Fruit fly (Drosophila melanogaster): Measurements from ENCODE around the gene CG43220.

The CG43220 gene

dm6 chr2L:17514090-17514715, 27.8 kb downstream of the CG43220 start (continued):
- TF ChIP-seq crol (GFP tag; IDR thresholded peaks at IDR 0.05) (0 out of 2 replicates have a peak, but pooled peaks have one; percentile 33), CG32767 (GFP tag; IDR thresholded peaks at IDR 0.05) (peak; percentile 85), CG18599 (GFP tag; optimal IDR thresholded peaks at IDR 0.05) (peak; percentile 96), CG7271 (tag; optimal IDR thresholded peaks at IDR 0.05) (peak; percentile 52), br (optimal IDR thresholded peaks at IDR 0.05) (no peak), dm (GFP tag; optimal IDR thresholded peaks at IDR 0.05) (peak; percentile 54), ham (GFP tag; IDR thresholded peaks at IDR 0.05) (no peak), HmgD (GFP tag; optimal IDR thresholded peaks at IDR 0.05) (no peak), CG6689 (GFP tag; IDR thresholded peaks at IDR 0.05) (peak; percentile 90), shn (GFP tag; optimal IDR thresholded peaks at IDR 0.05) (peak; percentile 43), yki (optimal IDR thresholded peaks at IDR 0.05) (no peak), Lhr (GFP tag; optimal IDR thresholded peaks at IDR 0.05) (peak; percentile 69), CG2889 (GFP tag; IDR thresholded peaks at IDR 0.05) (peak; percentile 63; the same call in 1 of the 3 replicates), wek (GFP tag; optimal IDR thresholded peaks at IDR 0.05) (peak; percentile 23), CG34224 (GFP tag; IDR thresholded peaks at IDR 0.05; ENCODE audit: partially characterized antibody) (no peak), CG14710 (tag; optimal IDR thresholded peaks at IDR 0.05) (peak; percentile 94), CG10147 (GFP tag; optimal IDR thresholded peaks at IDR 0.05) (peak; percentile 81), CG6683 (GFP tag; optimal IDR thresholded peaks at IDR 0.05) (peak; percentile 85), sima (GFP tag; optimal IDR thresholded peaks at IDR 0.05) (peak; percentile 35), caup (GFP tag; optimal IDR thresholded peaks at IDR 0.05; ENCODE audit: severe bottlenecking) (peak; percentile 84), az2 (GFP tag; optimal IDR thresholded peaks at IDR 0.05) (peak; percentile 80), CG11560 (tag; IDR thresholded peaks at IDR 0.05) (peak; percentile 78), Nf-YC (tag; optimal IDR thresholded peaks at IDR 0.05) (peak; percentile 79)

dm6 chr2L:17524449-17524848, 38.1 kb downstream of the CG43220 start, which contains the start of gene CG15143:
TSS of gene CG15143 (minus strand) at chr2L:17524549.
- TF ChIP-seq CG8924 (tag; optimal IDR thresholded peaks at IDR 0.05) = no peak
- no peak for TF ChIP-seq chinmo (GFP tag; IDR thresholded peaks at IDR 0.05; ENCODE audit: partially characterized antibody)
- no peak for TF ChIP-seq CG4328 (GFP tag; optimal IDR thresholded peaks at IDR 0.05)
- TF ChIP-seq hth (optimal IDR thresholded peaks at IDR 0.05) = no peak
- no peak for TF ChIP-seq tx (GFP tag; optimal IDR thresholded peaks at IDR 0.05)
- TF ChIP-seq sd (tag; optimal IDR thresholded peaks at IDR 0.05) = no peak
- no peak for TF ChIP-seq CG6654 (GFP tag; optimal IDR thresholded peaks at IDR 0.05)
- no peak for TF ChIP-seq scrt (GFP tag; optimal IDR thresholded peaks at IDR 0.05)
- no peak for TF ChIP-seq H15 (GFP tag; IDR thresholded peaks at IDR 0.05)
- TF ChIP-seq luna (GFP tag; optimal IDR thresholded peaks at IDR 0.05) = no peak
- TF ChIP-seq br (optimal IDR thresholded peaks at IDR 0.05) = no peak
- TF ChIP-seq tin (GFP tag; optimal IDR thresholded peaks at IDR 0.05) = no peak
- no peak for TF ChIP-seq lilli (GFP tag; optimal IDR thresholded peaks at IDR 0.05)

- TF ChIP-seq Fer1 (GFP tag; optimal IDR thresholded peaks at IDR 0.05) (no peak), CG6683 (GFP tag; optimal IDR thresholded peaks at IDR 0.05) (no peak), peb (GFP tag; IDR thresholded peaks at IDR 0.05) (no peak), psq (GFP tag; optimal IDR thresholded peaks at IDR 0.05) (no peak), CG14050 (GFP tag; IDR thresholded peaks at IDR 0.05) (no peak), CG3407 (GFP tag; optimal IDR thresholded peaks at IDR 0.05) (no peak), Antp (GFP tag; optimal IDR thresholded peaks at IDR 0.05) (no peak), CG11695 (GFP tag; IDR thresholded peaks at IDR 0.05) (no peak), dan (GFP tag; IDR thresholded peaks at IDR 0.05) (no peak), CG12659 (GFP tag; optimal IDR thresholded peaks at IDR 0.05) (no peak), Fer2 (tag; optimal IDR thresholded peaks at IDR 0.05) (no peak), CG8944 (GFP tag; optimal IDR thresholded peaks at IDR 0.05) (no peak), bowl (GFP tag; IDR thresholded peaks at IDR 0.05) (no peak), shn (GFP tag; optimal IDR thresholded peaks at IDR 0.05) (no peak), CG12071 (GFP tag; optimal IDR thresholded peaks at IDR 0.05) (no peak), CoRest (tag; optimal IDR thresholded peaks at IDR 0.05) (no peak), HHEX (GFP tag; optimal IDR thresholded peaks at IDR 0.05) (no peak), ERR (GFP tag; optimal IDR thresholded peaks at IDR 0.05) (no peak)
Observed at dm6 chr2L:17529022-17529421, 42.7 kb downstream of the CG43220 start, which contains the start of gene CG15144. TSS of gene CG15144 (minus strand) at chr2L:17529122.
